Worm (Caenorhabditis elegans): Measurements from ENCODE around the gene R13A1.10.

The R13A1.10 gene

ce11 chrIV:7230198-7230597, 3.2 kb upstream of the R13A1.10 start, which contains the start of gene cap-1 (continued):
- TF ChIP-seq nhr-11 (tag; optimal IDR thresholded peaks at IDR 0.05) (no peak), hlh-4 (tag; optimal IDR thresholded peaks at IDR 0.05) (no peak), lin-15B (tag; optimal IDR thresholded peaks at IDR 0.05) (peak; percentile 69), dsc-1 (tag; optimal IDR thresholded peaks at IDR 0.05) (peak; percentile 39), unc-30 (tag; optimal IDR thresholded peaks at IDR 0.05) (no peak), ceh-8 (GFP tag; optimal IDR thresholded peaks at IDR 0.05) (no peak), nhr-85 (tag) (peak; percentile 53), lsy-2 (tag; optimal IDR thresholded peaks at IDR 0.05) (peak; percentile 57 to 87), fkh-4 (tag; optimal IDR thresholded peaks at IDR 0.05; ENCODE audit: borderline replicate concordance) (no peak), skn-1 (tag; optimal IDR thresholded peaks at IDR 0.05) (peak; percentile 66), nhr-47 (tag; optimal IDR thresholded peaks at IDR 0.05) (peak; percentile 62), ceh-63 (GFP tag; optimal IDR thresholded peaks at IDR 0.05) (no peak), efl-1 (optimal IDR thresholded peaks at IDR 0.05) (peak; percentile 67 to 73), efl-1 (GFP tag; optimal IDR thresholded peaks at IDR 0.05 in 1 of 2) (peak; percentile 63 to 89), ces-1 (GFP tag; optimal IDR thresholded peaks at IDR 0.05) (no peak), mef-2 (tag; optimal IDR thresholded peaks at IDR 0.05) (peak; percentile 2), fkh-10 (GFP tag; optimal IDR thresholded peaks at IDR 0.05) (peak; percentile 39), dpl-1 (GFP tag; optimal IDR thresholded peaks at IDR 0.05) (peak; percentile 51 to 69 (median 57)), mab-9 (GFP tag; IDR thresholded peaks at IDR 0.05) (no peak), alr-1 (tag; optimal IDR thresholded peaks at IDR 0.05; ENCODE audit: borderline replicate concordance) (no peak), snu-23 (GFP tag; optimal IDR thresholded peaks at IDR 0.05) (peak; percentile 80), unc-130 (tag; optimal IDR thresholded peaks at IDR 0.05) (peak; percentile 85), blmp-1 (tag; optimal IDR thresholded peaks at IDR 0.05) (peak; percentile 83), mep-1 (tag; optimal IDR thresholded peaks at IDR 0.05) (peak; percentile 89), nhr-77 (tag; optimal IDR thresholded peaks at IDR 0.05) (peak; percentile 49), fos-1 (tag; optimal IDR thresholded peaks at IDR 0.05) (peak; percentile 58), xbp-1 (tag; optimal IDR thresholded peaks at IDR 0.05) (peak; percentile 64), C04F5.9 (tag; optimal IDR thresholded peaks at IDR 0.05) (no peak), vab-15 (tag; optimal IDR thresholded peaks at IDR 0.05) (peak; percentile 35), nhr-71 (tag; optimal IDR thresholded peaks at IDR 0.05) (peak; percentile 78), ceh-82 (tag; optimal IDR thresholded peaks at IDR 0.05) (peak; percentile 36 to 85 (median 67)), Y116A8C.19 (tag; optimal IDR thresholded peaks at IDR 0.05; ENCODE audit: borderline replicate concordance) (no peak), swsn-7 (tag; optimal IDR thresholded peaks at IDR 0.05) (peak; percentile 61), unc-98 (GFP tag; IDR thresholded peaks at IDR 0.05) (no peak), nhr-12 (tag; optimal IDR thresholded peaks at IDR 0.05) (no peak), hlh-17 (GFP tag; optimal IDR thresholded peaks at IDR 0.05; ENCODE audit: borderline replicate concordance) (no peak), lin-35 (GFP tag; optimal IDR thresholded peaks at IDR 0.05) (peak; percentile 54 to 78), egl-13 (tag; optimal IDR thresholded peaks at IDR 0.05) (peak; percentile 47), mdl-1 (tag; optimal IDR thresholded peaks at IDR 0.05) (peak in 1 of 2 experiments; percentile 40), fkh-8 (tag; optimal IDR thresholded peaks at IDR 0.05) (peak; percentile 68), lin-14 (GFP tag; optimal IDR thresholded peaks at IDR 0.05) (peak; percentile 87), snpc-4 (tag; optimal IDR thresholded peaks at IDR 0.05) (peak; percentile 46), isw-1 (GFP tag; IDR thresholded peaks at IDR 0.05) (peak; percentile 32), rnt-1 (tag; optimal IDR thresholded peaks at IDR 0.05) (peak; percentile 77), aly-2 (tag; optimal IDR thresholded peaks at IDR 0.05) (no peak), elt-3 (tag; optimal IDR thresholded peaks at IDR 0.05) (peak in 2 of 6 experiments; percentile 5 to 82), sptf-1 (tag; optimal IDR thresholded peaks at IDR 0.05) (no peak), F16B12.6 (tag; optimal IDR thresholded peaks at IDR 0.05) (peak; percentile 27), nhr-19 (GFP tag; conservative IDR thresholded peaks at IDR 0.05) (0 out of 2 replicates have a peak, but pooled peaks have one; percentile 13), ama-1 (optimal IDR thresholded peaks at IDR 0.05) (no peak), ceh-88 (GFP tag; IDR thresholded peaks at IDR 0.05) (no peak; the same call in 1 of the 2 replicates)

All from whole organism, L1 larva.